Fruit fly (Drosophila melanogaster) whole organism, embryonic: ENCODE results near the gene CG34008.

Experiments
- CG11085 ChIP-seq: fragments of 200-800 bp; sonication (Bioruptor generic); IDR thresholded peaks from 2 replicates; pipeline ENCODE4 v1.3.6; 2022; ENCODE audit warnings: missing biosample characterization, missing genetic modification characterization
- CG11504 ChIP-seq: fragments of 200-800 bp; sonication (Bioruptor generic); optimal IDR thresholded peaks from 3 replicates; lab custom pipeline; 2019; ENCODE audit warnings: missing biosample characterization, mild to moderate bottlenecking, missing genetic modification characterization, moderate library complexity
- CG12219 ChIP-seq: fragments of 200-800 bp; sonication (Bioruptor generic); optimal IDR thresholded peaks from 3 replicates; lab custom pipeline; 2018; ENCODE audit warnings: missing biosample characterization, mild to moderate bottlenecking, missing genetic modification characterization
- CG15073 ChIP-seq: fragments of 200-800 bp; sonication (Bioruptor generic); optimal IDR thresholded peaks from 2 replicates; lab custom pipeline; 2016; ENCODE audit warnings: missing biosample characterization, missing genetic modification characterization
- CG15696 ChIP-seq: fragments of 200-800 bp; sonication (Bioruptor generic); optimal IDR thresholded peaks from 2 replicates; lab custom pipeline; 2019; ENCODE audit warnings: missing biosample characterization, mild to moderate bottlenecking, missing genetic modification characterization, moderate library complexity
- CG1603 ChIP-seq: fragments of 200-800 bp; sonication (Bioruptor generic); optimal IDR thresholded peaks from 2 replicates; lab custom pipeline; 2019; ENCODE audit warnings: missing biosample characterization, mild to moderate bottlenecking, missing genetic modification characterization, moderate library complexity
- CG2712 ChIP-seq: fragments of 200-800 bp; optimal IDR thresholded peaks from 3 replicates; lab custom pipeline; 2019; ENCODE audit warnings: missing biosample characterization, mild to moderate bottlenecking, missing genetic modification characterization, moderate library complexity
- CG6683 ChIP-seq: fragments of 200-800 bp; sonication (Bioruptor generic); optimal IDR thresholded peaks from 2 replicates; lab custom pipeline; 2017; ENCODE audit warnings: missing biosample characterization, mild to moderate bottlenecking, missing genetic modification characterization, missing genetic modification reagents
- CG6765 ChIP-seq: fragments of 200-800 bp; sonication (Bioruptor generic); optimal IDR thresholded peaks from 3 replicates; lab custom pipeline; 2017; ENCODE audit warnings: missing biosample characterization, mild to moderate bottlenecking, missing genetic modification characterization
- CG7786 ChIP-seq: fragments of 200-800 bp; sonication (Bioruptor generic); optimal IDR thresholded peaks from 2 replicates; lab custom pipeline; 2016; ENCODE audit warnings: missing biosample characterization, missing genetic modification characterization
- CG7987 ChIP-seq: fragments of 200-800 bp; sonication (Bioruptor generic); optimal IDR thresholded peaks from 2 replicates; lab custom pipeline; 2018; ENCODE audit warnings: missing biosample characterization, mild to moderate bottlenecking, missing genetic modification characterization, moderate library complexity
- CG8281 ChIP-seq: fragments of 200-800 bp; sonication (Bioruptor generic); optimal IDR thresholded peaks from 2 replicates; lab custom pipeline; 2018; ENCODE audit warnings: missing biosample characterization, mild to moderate bottlenecking, missing genetic modification characterization, moderate library complexity
- CG8388 ChIP-seq: fragments of 200-800 bp; sonication (Bioruptor generic); optimal IDR thresholded peaks from 2 replicates; lab custom pipeline; 2019; ENCODE audit warnings: missing biosample characterization, mild to moderate bottlenecking, missing genetic modification characterization, moderate library complexity
- ERR ChIP-seq: fragments of 200-800 bp; sonication (Bioruptor generic); optimal IDR thresholded peaks from 2 replicates; lab custom pipeline; 2016; ENCODE audit warnings: missing biosample characterization, missing genetic modification characterization
- Fer1 ChIP-seq: fragments of 200-800 bp; sonication (Bioruptor generic); optimal IDR thresholded peaks from 2 replicates; lab custom pipeline; 2017; ENCODE audit warnings: missing biosample characterization, mild to moderate bottlenecking, missing genetic modification characterization
- HmgZ ChIP-seq: fragments of 200-800 bp; sonication (Bioruptor generic); optimal IDR thresholded peaks from 2 replicates; lab custom pipeline; 2018; ENCODE audit warnings: missing biosample characterization, mild to moderate bottlenecking, missing genetic modification characterization
- Kr ChIP-seq: fragments of 200-800 bp; sonication (Bioruptor generic); optimal IDR thresholded peaks from 2 replicates; lab custom pipeline; 2017; ENCODE audit warnings: missing biosample characterization, mild to moderate bottlenecking, missing genetic modification characterization
- Mes4 ChIP-seq: fragments of 200-800 bp; sonication (Bioruptor generic); optimal IDR thresholded peaks from 2 replicates; lab custom pipeline; 2016; ENCODE audit warnings: missing biosample characterization, missing genetic modification characterization
- Oaz ChIP-seq: fragments of 200-800 bp; sonication (Bioruptor generic); IDR thresholded peaks from 2 replicates; pipeline ENCODE4 v1.3.6; 2022; ENCODE audit warnings: missing biosample characterization, missing genetic modification characterization
- Opbp ChIP-seq: fragments of 200-800 bp; sonication (Bioruptor generic); IDR thresholded peaks from 3 replicates; pipeline ENCODE4 v1.3.6; 2022; ENCODE audit warnings: missing biosample characterization, missing genetic modification characterization; ENCODE audit not compliant: partially characterized antibody
- Spps ChIP-seq: fragments of 200-800 bp; sonication (Bioruptor generic); optimal IDR thresholded peaks from 2 replicates; lab custom pipeline; 2018; ENCODE audit warnings: missing biosample characterization, mild to moderate bottlenecking, missing genetic modification characterization
- Taf1 ChIP-seq: fragments of 200-800 bp; sonication (Bioruptor generic); IDR thresholded peaks from 2 replicates; pipeline ENCODE4 v1.3.6; 2022; ENCODE audit warnings: missing biosample characterization, missing genetic modification characterization
- ase ChIP-seq: fragments of 200-800 bp; sonication (Bioruptor generic); IDR thresholded peaks from 3 replicates; pipeline ENCODE4 v1.3.6; 2022; ENCODE audit warnings: missing biosample characterization, missing genetic modification characterization
- ato ChIP-seq: fragments of 200-800 bp; sonication (Bioruptor generic); IDR thresholded peaks from 2 replicates; pipeline ENCODE4 v1.3.6; 2022; ENCODE audit warnings: missing biosample characterization, missing genetic modification characterization; ENCODE audit not compliant: partially characterized antibody
- az2 ChIP-seq: fragments of 200-800 bp; sonication (Bioruptor generic); optimal IDR thresholded peaks from 3 replicates; lab custom pipeline; 2016; ENCODE audit warnings: missing biosample characterization, missing genetic modification characterization
- br ChIP-seq: fragments of >200 bp; optimal IDR thresholded peaks from 2 replicates; lab custom pipeline; 2017
- danr ChIP-seq: fragments of 200-800 bp; sonication (Bioruptor generic); IDR thresholded peaks from 2 replicates; pipeline ENCODE4 v1.3.6; 2022; ENCODE audit warnings: missing biosample characterization, missing genetic modification characterization
- dysf ChIP-seq: fragments of 200-800 bp; sonication (Bioruptor generic); IDR thresholded peaks from 3 replicates; pipeline ENCODE4 v1.3.6; 2022; ENCODE audit warnings: missing biosample characterization, missing genetic modification characterization
- emc ChIP-seq: fragments of 200-800 bp; sonication (Bioruptor generic); optimal IDR thresholded peaks from 2 replicates; lab custom pipeline; 2016; ENCODE audit warnings: missing biosample characterization, missing genetic modification characterization
- grn ChIP-seq: fragments of 200-800 bp; sonication (Bioruptor generic); optimal IDR thresholded peaks from 3 replicates; lab custom pipeline; 2017; ENCODE audit warnings: missing biosample characterization, missing genetic modification characterization
- gt ChIP-seq: fragments of 200-800 bp; sonication (Bioruptor generic); IDR thresholded peaks from 2 replicates; pipeline ENCODE4 v1.3.6; 2022; ENCODE audit warnings: missing biosample characterization, missing genetic modification characterization
- h ChIP-seq: fragments of >200 bp; optimal IDR thresholded peaks from 2 replicates; lab custom pipeline; 2017
- hbn ChIP-seq: fragments of 200-800 bp; sonication (Bioruptor generic); IDR thresholded peaks from 2 replicates; pipeline ENCODE4 v1.3.6; 2022; ENCODE audit warnings: missing biosample characterization, missing genetic modification characterization; ENCODE audit not compliant: partially characterized antibody
- jigr1 ChIP-seq: fragments of 200-800 bp; sonication (Bioruptor generic); IDR thresholded peaks from 3 replicates; pipeline ENCODE4 v1.3.6; 2022; ENCODE audit warnings: missing biosample characterization, missing genetic modification characterization
- luna ChIP-seq: fragments of 200-800 bp; sonication (Bioruptor generic); optimal IDR thresholded peaks from 2 replicates; lab custom pipeline; 2016; ENCODE audit warnings: missing biosample characterization, missing genetic modification characterization
- nom ChIP-seq: fragments of 200-800 bp; sonication (Bioruptor generic); optimal IDR thresholded peaks from 2 replicates; lab custom pipeline; 2017; ENCODE audit warnings: missing biosample characterization, missing genetic modification characterization, mild to moderate bottlenecking, moderate library complexity, missing genetic modification reagents
- otp ChIP-seq: fragments of 200-800 bp; sonication (Bioruptor generic); IDR thresholded peaks from 3 replicates; pipeline ENCODE4, ENCODE4 v1.3.6; 2022; ENCODE audit warnings: missing biosample characterization, missing genetic modification characterization
- phol ChIP-seq: fragments of 200-800 bp; sonication (Bioruptor generic); optimal IDR thresholded peaks from 3 replicates; lab custom pipeline; 2018; ENCODE audit warnings: missing biosample characterization, mild to moderate bottlenecking, missing genetic modification characterization, moderate library complexity
- sc ChIP-seq, 3 experiments: fragments of >200 bp in 2 of 3; fragments of 200-800 bp in 1 of 3; sonication (Bioruptor generic) in 1 of 3; optimal IDR thresholded peaks; 2 replicates in 2 of 3; 3 replicates in 1 of 3; lab custom pipeline; 2017; ENCODE audit warnings: mild to moderate bottlenecking in 1 of 3, missing biosample characterization in 1 of 3, missing genetic modification characterization in 1 of 3, missing genetic modification reagents in 1 of 3
- sd ChIP-seq: fragments of 200-800 bp; sonication (Bioruptor generic); optimal IDR thresholded peaks from 3 replicates; lab custom pipeline; 2018; ENCODE audit warnings: missing biosample characterization, mild to moderate bottlenecking, missing genetic modification characterization, moderate library complexity
- sim ChIP-seq: fragments of 200-800 bp; sonication (Bioruptor generic); IDR thresholded peaks from 2 replicates; pipeline ENCODE4 v1.3.6; 2022; ENCODE audit warnings: missing biosample characterization, missing genetic modification characterization
- stwl ChIP-seq: fragments of 200-800 bp; sonication (Bioruptor generic); optimal IDR thresholded peaks from 3 replicates; lab custom pipeline; 2018; ENCODE audit warnings: missing biosample characterization, mild to moderate bottlenecking, missing genetic modification characterization, moderate library complexity
- tgo ChIP-seq: fragments of 200-800 bp; sonication (Bioruptor generic); IDR thresholded peaks from 3 replicates; pipeline ENCODE4 v1.3.6; 2022; ENCODE audit warnings: missing biosample characterization, missing genetic modification characterization
- tio ChIP-seq: fragments of 200-800 bp; sonication (Bioruptor generic); optimal IDR thresholded peaks from 2 replicates; lab custom pipeline; 2017; ENCODE audit warnings: missing biosample characterization, missing genetic modification characterization, inconsistent platforms
- wek ChIP-seq: fragments of 200-800 bp; sonication (Bioruptor generic); optimal IDR thresholded peaks from 3 replicates; lab custom pipeline; 2018; ENCODE audit warnings: missing biosample characterization, mild to moderate bottlenecking, missing genetic modification characterization, moderate library complexity
- yki ChIP-seq: fragments of >200 bp; optimal IDR thresholded peaks from 3 replicates; lab custom pipeline; 2018
- z ChIP-seq: fragments of 200-800 bp; sonication (Bioruptor generic); IDR thresholded peaks from 3 replicates; pipeline ENCODE4 v1.3.6; 2022; ENCODE audit warnings: missing biosample characterization, missing genetic modification characterization
- zf30C ChIP-seq: fragments of 200-800 bp; sonication (Bioruptor generic); optimal IDR thresholded peaks from 3 replicates; lab custom pipeline; 2018; ENCODE audit warnings: missing biosample characterization, mild to moderate bottlenecking, missing genetic modification characterization
- zfh2 ChIP-seq: fragments of 200-800 bp; sonication (Bioruptor generic); optimal IDR thresholded peaks from 2 replicates; lab custom pipeline; 2016; ENCODE audit warnings: missing biosample characterization, missing genetic modification characterization

The CG34008 gene

DNA sequence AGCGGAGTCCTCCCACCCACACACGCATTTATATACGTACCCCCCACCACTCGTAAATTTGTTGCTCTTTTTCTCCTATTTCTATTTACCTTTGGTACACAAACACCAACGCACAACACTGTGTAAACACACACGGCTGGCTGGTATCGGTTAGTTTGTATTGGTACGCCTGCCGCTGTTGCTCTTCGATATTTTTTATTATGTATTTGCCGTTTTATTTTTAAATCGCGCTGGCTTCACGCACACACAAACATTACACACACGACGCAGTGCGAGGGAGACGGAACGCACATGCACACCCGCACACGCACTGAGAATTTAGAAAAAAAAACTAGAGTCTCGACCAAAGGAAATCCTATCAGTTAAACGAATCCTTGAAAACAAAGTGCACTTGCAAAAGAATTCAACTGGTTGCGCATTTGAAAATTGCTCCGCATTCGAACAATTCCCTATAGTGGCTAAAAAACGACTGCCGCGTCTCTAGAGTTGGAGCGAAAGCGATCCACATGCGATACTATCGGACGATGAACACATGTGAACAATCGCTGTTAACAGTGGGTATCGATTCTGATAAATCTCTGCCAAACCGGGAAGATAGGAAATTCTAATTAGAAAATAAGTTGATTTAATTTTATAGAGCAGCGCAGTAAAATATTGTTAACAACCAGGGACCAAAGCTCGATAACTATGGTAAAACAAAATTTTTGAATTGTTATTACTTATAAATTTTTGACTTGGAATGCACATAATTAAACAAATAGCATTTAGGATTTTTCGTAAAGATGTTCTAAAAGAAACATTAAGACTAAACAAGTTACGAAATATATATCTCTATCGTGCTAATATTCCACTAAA, 30.5 kb downstream of the CG34008 start (continued):
- peak; percentile 70 for TF ChIP-seq CG1603
- TF ChIP-seq dysf (GFP tag; lab: Robert Waterston, UW) = no peak; the same call in 2 of the 3 replicates
- TF ChIP-seq CG6683 = peak; percentile 68
- TF ChIP-seq Taf1 (GFP tag; lab: Robert Waterston, UW) = no peak
- no peak for TF ChIP-seq CG15073 (GFP tag; lab: Kevin White, UChicago)
- no peak for TF ChIP-seq sc (optimal IDR thresholded peaks at IDR 0.05; lab: Kevin White, UChicago)
- TF ChIP-seq sc (GFP tag; optimal IDR thresholded peaks at IDR 0.05; lab: Kevin White, UChicago) = peak; percentile 57
- peak; percentile 79 for TF ChIP-seq Spps
- TF ChIP-seq az2 (GFP tag; lab: Kevin White, UChicago) = no peak
- TF ChIP-seq zf30C = no peak
- peak; percentile 40 for TF ChIP-seq CG2712 (tag; lab: Kevin White, UChicago)
- no peak for TF ChIP-seq jigr1 (GFP tag; lab: Robert Waterston, UW)
- TF ChIP-seq ERR (GFP tag; lab: Kevin White, UChicago) = peak; percentile 65
- TF ChIP-seq CG11504 (tag; lab: Kevin White, UChicago) = no peak
- TF ChIP-seq HmgZ (tag; lab: Kevin White, UChicago) = peak; percentile 82
- TF ChIP-seq zfh2 (GFP tag; lab: Kevin White, UChicago) = no peak
- no peak for TF ChIP-seq Oaz
- TF ChIP-seq CG8388 (GFP tag; lab: Kevin White, UChicago) = peak; percentile 7
- TF ChIP-seq ase (GFP tag; lab: Robert Waterston, UW) = 0 out of 3 replicates have a peak, but pooled peaks have one; percentile 11
- peak; percentile 98 for TF ChIP-seq Opbp (GFP tag; lab: Robert Waterston, UW)
- TF ChIP-seq grn = peak; percentile 67
- TF ChIP-seq tio (GFP tag; lab: Kevin White, UChicago) = no peak
- peak; percentile 91 for TF ChIP-seq CG15696 (tag; lab: Kevin White, UChicago)
- peak; percentile 89 for TF ChIP-seq hbn (GFP tag; lab: Robert Waterston, UW)
- TF ChIP-seq CG7786 (GFP tag; lab: Kevin White, UChicago) = peak; percentile 65
- TF ChIP-seq danr (GFP tag; lab: Robert Waterston, UW) = no peak
- TF ChIP-seq yki (lab: Kevin White, UChicago) = no peak
- TF ChIP-seq stwl (tag; lab: Kevin White, UChicago) = peak; percentile 29
- TF ChIP-seq tgo = no peak; the same call in 2 of the 3 replicates
- peak; percentile 63; the same call in 1 of the 2 replicates for TF ChIP-seq sim
- peak; percentile 61; the same call in 2 of the 3 replicates for TF ChIP-seq otp (GFP tag; lab: Robert Waterston, UW)
- peak; percentile 77 for TF ChIP-seq CG6765 (GFP tag; lab: Kevin White, UChicago)
- TF ChIP-seq gt (GFP tag; lab: Robert Waterston, UW) = no peak
- peak; percentile 67 for TF ChIP-seq nom (GFP tag; lab: Kevin White, UChicago)
- TF ChIP-seq CG12219 (GFP tag; lab: Kevin White, UChicago) = peak; percentile 83
- peak; percentile 57 for TF ChIP-seq Mes4 (GFP tag; lab: Kevin White, UChicago)
- TF ChIP-seq Fer1 (GFP tag; lab: Kevin White, UChicago) = peak; percentile 91
- TF ChIP-seq phol (tag; lab: Kevin White, UChicago) = no peak
- no peak for TF ChIP-seq luna (GFP tag; lab: Kevin White, UChicago)
- TF ChIP-seq ato (GFP tag; lab: Robert Waterston, UW) = peak; percentile 97
- TF ChIP-seq z (GFP tag; lab: Robert Waterston, UW) = no peak
- peak; percentile 96 for TF ChIP-seq Kr (GFP tag; lab: Kevin White, UChicago)
- peak; percentile 49 for TF ChIP-seq sd
- TF ChIP-seq h (lab: Kevin White, UChicago) = no peak
- peak; percentile 98 for TF ChIP-seq CG7987 (GFP tag; lab: Kevin White, UChicago)
- peak; percentile 48 for TF ChIP-seq CG8281
- TF ChIP-seq wek (GFP tag; lab: Kevin White, UChicago) = peak; percentile 94
- no peak for TF ChIP-seq emc (GFP tag; lab: Kevin White, UChicago)
- no peak for TF ChIP-seq br (lab: Kevin White, UChicago)
- no peak; the same call in 1 of the 2 replicates for TF ChIP-seq CG11085
